Fruit fly (Drosophila melanogaster): Measurements from ENCODE around the gene CG17219.

CG17219 gene

DNA sequence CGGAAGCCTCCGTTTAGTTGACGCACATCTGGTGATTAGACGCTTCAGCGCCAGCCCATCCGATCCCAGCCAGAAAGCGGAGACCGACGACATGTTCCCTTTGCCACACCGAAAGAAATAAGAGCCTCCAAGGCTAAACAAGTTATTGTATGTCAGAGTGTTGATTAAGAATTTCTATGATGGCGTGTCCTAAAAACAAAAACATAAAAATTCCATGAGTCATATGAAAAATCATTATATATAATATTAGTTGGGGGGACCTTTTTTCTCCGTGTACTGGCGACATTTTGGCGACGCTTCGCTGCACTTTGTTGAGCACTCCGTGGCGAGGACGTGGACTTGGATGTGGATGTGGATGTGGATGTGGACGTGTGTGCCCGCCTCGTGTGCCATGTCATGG lies 16.3 kb upstream of the CG17219 start (continued):
- TF ChIP-seq H15 (GFP tag; IDR thresholded peaks at IDR 0.05) (0 out of 3 replicates have a peak, but pooled peaks have one; percentile 42), CoRest (tag; optimal IDR thresholded peaks at IDR 0.05) (peak; percentile 7), sisA (GFP tag; IDR thresholded peaks at IDR 0.05) (peak; percentile 64), Dip3 (GFP tag; optimal IDR thresholded peaks at IDR 0.05) (no peak), tup (GFP tag; optimal IDR thresholded peaks at IDR 0.05) (peak; percentile 26), Aef1 (GFP tag; IDR thresholded peaks at IDR 0.05) (0 out of 3 replicates have a peak, but pooled peaks have one; percentile 16), CG10209 (GFP tag; optimal IDR thresholded peaks at IDR 0.05) (peak; percentile 22), CG17361 (GFP tag; IDR thresholded peaks at IDR 0.05) (0 out of 3 replicates have a peak, but pooled peaks have one; percentile 36), CG1529 (GFP tag; optimal IDR thresholded peaks at IDR 0.05) (peak; percentile 6), Ssrp (tag; optimal IDR thresholded peaks at IDR 0.05) (peak; percentile 35), CG9609 (GFP tag; optimal IDR thresholded peaks at IDR 0.05) (no peak), CG4404 (GFP tag; IDR thresholded peaks at IDR 0.05) (0 out of 2 replicates have a peak, but pooled peaks have one; percentile 37), CG8388 (GFP tag; optimal IDR thresholded peaks at IDR 0.05) (peak; percentile 29), gce (GFP tag; IDR thresholded peaks at IDR 0.05) (0 out of 3 replicates have a peak, but pooled peaks have one; percentile 29), zfh1 (GFP tag; IDR thresholded peaks at IDR 0.05) (peak; percentile 68), CG2712 (tag; optimal IDR thresholded peaks at IDR 0.05) (peak; percentile 53), Hr3 (GFP tag; optimal IDR thresholded peaks at IDR 0.05) (peak; percentile 12), pan (optimal IDR thresholded peaks at IDR 0.05) (no peak), pan (GFP tag; optimal IDR thresholded peaks at IDR 0.05 in 1 of 2, IDR thresholded peaks at IDR 0.05 in 1 of 2) (peak in 1 of 2 experiments; percentile 27), HLH54F (GFP tag; optimal IDR thresholded peaks at IDR 0.05) (no peak), danr (GFP tag; IDR thresholded peaks at IDR 0.05) (no peak), stc (GFP tag; IDR thresholded peaks at IDR 0.05) (peak; percentile 33; the same call in 1 of the 2 replicates), CG32772 (GFP tag; IDR thresholded peaks at IDR 0.05) (0 out of 2 replicates have a peak, but pooled peaks have one; percentile 27), vnd (GFP tag; IDR thresholded peaks at IDR 0.05; ENCODE audit: partially characterized antibody) (no peak), Xbp1 (GFP tag; optimal IDR thresholded peaks at IDR 0.05) (peak; percentile 42), Ptx1 (GFP tag; IDR thresholded peaks at IDR 0.05) (peak; percentile 33; the same call in 1 of the 2 replicates), Blimp-1 (GFP tag; optimal IDR thresholded peaks at IDR 0.05) (peak; percentile 37), Sox102F (GFP tag; optimal IDR thresholded peaks at IDR 0.05) (peak; percentile 64), CG33557 (GFP tag; optimal IDR thresholded peaks at IDR 0.05) (no peak), CG15011 (GFP tag; optimal IDR thresholded peaks at IDR 0.05) (no peak), Ets65A (GFP tag) (peak; percentile 41), CG18262 (tag; optimal IDR thresholded peaks at IDR 0.05) (peak; percentile 42), Ada2b (GFP tag; IDR thresholded peaks at IDR 0.05) (0 out of 2 replicates have a peak, but pooled peaks have one; percentile 9), ken (GFP tag; IDR thresholded peaks at IDR 0.05) (peak; percentile 38; the same call in 1 of the 3 replicates), bsh (GFP tag; optimal IDR thresholded peaks at IDR 0.05) (peak in 1 of 2 experiments; percentile 56), prd (optimal IDR thresholded peaks at IDR 0.05) (no peak), prd (GFP tag; IDR thresholded peaks at IDR 0.05) (peak; percentile 55; the same call in 1 of the 3 replicates), fd102C (GFP tag; optimal IDR thresholded peaks at IDR 0.05) (no peak), CG30431 (GFP tag; optimal IDR thresholded peaks at IDR 0.05) (peak; percentile 18), hb (GFP tag; IDR thresholded peaks at IDR 0.05; ENCODE audit: partially characterized antibody) (no peak), Scr (GFP tag; IDR thresholded peaks at IDR 0.05; ENCODE audit: partially characterized antibody) (no peak), CG2202 (tag; optimal IDR thresholded peaks at IDR 0.05) (no peak), Xrp1 (GFP tag; IDR thresholded peaks at IDR 0.05) (peak; percentile 58; the same call in 1 of the 2 replicates), fd96Cb (tag; optimal IDR thresholded peaks at IDR 0.05) (peak; percentile 32), lilli (GFP tag; optimal IDR thresholded peaks at IDR 0.05) (peak; percentile 9), CG14014 (GFP tag; IDR thresholded peaks at IDR 0.05) (0 out of 2 replicates have a peak, but pooled peaks have one; percentile 10), hbn (GFP tag; IDR thresholded peaks at IDR 0.05; ENCODE audit: partially characterized antibody) (no peak), esg (GFP tag; conservative IDR thresholded peaks at IDR 0.05) (peak; percentile 10; the same call in 1 of the 2 replicates), row (GFP tag; IDR thresholded peaks at IDR 0.05) (peak; percentile 51; the same call in 2 of the 3 replicates), Drgx (GFP tag; IDR thresholded peaks at IDR 0.05) (peak; percentile 76)

Data from whole organism, embryonic.